Worm (Caenorhabditis elegans) whole organism, young adult: ENCODE results near the gene faah-2.
A peak's percentile ranks its signal among the peaks of the same experiment; 100 is the strongest.

Experiments used
- B0035.1 ChIP-seq: sonication (generic microtip); optimal IDR thresholded peaks from 2 replicates; lab custom pipeline; 2016; ENCODE audit warnings: missing genetic modification characterization, mild to moderate bottlenecking, missing compliant biosample characterization, missing genotype, missing genetic modification reagents
- F22D6.2 ChIP-seq: sonication (generic microtip); optimal IDR thresholded peaks from 2 replicates; lab custom pipeline; 2016; ENCODE audit warnings: mild to moderate bottlenecking, missing genetic modification characterization, missing compliant biosample characterization
- F52B5.7 ChIP-seq: sonication (generic microtip); optimal IDR thresholded peaks from 2 replicates; lab custom pipeline; 2016; ENCODE audit warnings: mild to moderate bottlenecking, missing genetic modification characterization, missing compliant biosample characterization
- K11D2.4 ChIP-seq: fragments of 200-800 bp; sonication (Bioruptor generic); IDR thresholded peaks from 2 replicates; pipeline ENCODE4 v1.3.6; 2022; ENCODE audit warnings: missing genetic modification reagents, missing genetic modification characterization, missing compliant biosample characterization
- K12H6.12 ChIP-seq: fragments of 200-800 bp; sonication (Bioruptor generic); optimal IDR thresholded peaks from 2 replicates; lab custom pipeline; 2018; ENCODE audit warnings: mild to moderate bottlenecking, missing genetic modification characterization, missing compliant biosample characterization
- akir-1 ChIP-seq: fragments of 200-800 bp; sonication (Bioruptor generic); optimal IDR thresholded peaks from 2 replicates; lab custom pipeline; 2018; ENCODE audit warnings: mild to moderate bottlenecking, missing genetic modification characterization, moderate library complexity, missing compliant biosample characterization
- ama-1 ChIP-seq, 3 experiments: fragments of 150-350 bp in 1 of 3; sonication (generic microtip) in 2 of 3; optimal IDR thresholded peaks; 2 replicates each; lab custom pipeline; 2014 to 2018; ENCODE audit warnings: missing biosample characterization in 2 of 3, missing genetic modification characterization in 2 of 3, missing genetic modification reagents in 2 of 3
- aptf-2 ChIP-seq: fragments of 200-800 bp; sonication (Bioruptor generic); conservative IDR thresholded peaks from 2 replicates; pipeline ENCODE4 v1.3.6; 2022; ENCODE audit warnings: missing genetic modification reagents, missing genetic modification characterization, missing compliant biosample characterization
- attf-3 ChIP-seq: fragments of 200-800 bp; sonication (Bioruptor generic); conservative IDR thresholded peaks from 2 replicates; pipeline ENCODE4 v1.3.6; 2022; ENCODE audit warnings: missing genetic modification reagents, missing genetic modification characterization, missing compliant biosample characterization
- cebp-1 ChIP-seq, 2 experiments: fragments of 200-800 bp in 1 of 2; sonication (Bioruptor generic) in 1 of 2; sonication (generic microtip) in 1 of 2; IDR thresholded peaks in 1 of 2; optimal IDR thresholded peaks in 1 of 2; 2 replicates each; pipeline versions ENCODE4 v1.3.6 to Lab custom; 2017 to 2022; ENCODE audit warnings: missing compliant biosample characterization in 2 of 2, missing genetic modification characterization in 2 of 2, mild to moderate bottlenecking in 1 of 2, missing genetic modification reagents in 1 of 2, moderate library complexity in 1 of 2
- ceh-27 ChIP-seq: fragments of 200-800 bp; sonication (Bioruptor generic); optimal IDR thresholded peaks from 2 replicates; lab custom pipeline; 2018; ENCODE audit warnings: mild to moderate bottlenecking, missing genetic modification characterization, moderate library complexity, missing compliant biosample characterization
- ceh-40 ChIP-seq: fragments of 200-800 bp; sonication (Bioruptor generic); IDR thresholded peaks from 2 replicates; pipeline ENCODE4 v1.3.6; 2022; ENCODE audit warnings: missing genetic modification characterization, missing compliant biosample characterization
- ceh-58 ChIP-seq: fragments of 200-800 bp; sonication (Bioruptor generic); IDR thresholded peaks from 2 replicates; pipeline ENCODE4 v1.3.6; 2022; ENCODE audit warnings: missing genetic modification characterization, missing compliant biosample characterization
- die-1 ChIP-seq: sonication (generic microtip); optimal IDR thresholded peaks from 2 replicates; lab custom pipeline; 2016; ENCODE audit warnings: missing genotype, mild to moderate bottlenecking, missing genetic modification characterization, missing compliant biosample characterization
- efl-1 ChIP-seq: fragments of 150-350 bp; optimal IDR thresholded peaks from 2 replicates; lab custom pipeline; 2014; ENCODE audit warnings: missing biosample characterization, missing genetic modification reagents, missing genetic modification characterization
- egrh-3 ChIP-seq: fragments of 200-800 bp; sonication (Bioruptor generic); IDR thresholded peaks from 2 replicates; pipeline ENCODE4 v1.3.6; 2022; ENCODE audit warnings: missing genetic modification reagents, missing genetic modification characterization, missing compliant biosample characterization
- ets-4 ChIP-seq: fragments of 200-800 bp; sonication (Bioruptor generic); optimal IDR thresholded peaks from 2 replicates; lab custom pipeline; 2018; ENCODE audit warnings: mild to moderate bottlenecking, missing genetic modification characterization, missing compliant biosample characterization
- gei-17 ChIP-seq: fragments of 200-800 bp; sonication (Bioruptor generic); optimal IDR thresholded peaks from 2 replicates; lab custom pipeline; 2018; ENCODE audit warnings: mild to moderate bottlenecking, missing genetic modification characterization, missing compliant biosample characterization
- him-1 ChIP-seq: sonication (generic microtip); optimal IDR thresholded peaks from 2 replicates; lab custom pipeline; 2016; ENCODE audit warnings: missing genotype, missing genetic modification reagents, missing genetic modification characterization, missing compliant biosample characterization
- hlh-12 ChIP-seq: sonication (generic microtip); optimal IDR thresholded peaks from 2 replicates; lab custom pipeline; 2016; ENCODE audit warnings: missing genetic modification characterization, missing compliant biosample characterization
- hmg-1.2 ChIP-seq: fragments of 200-800 bp; sonication (Bioruptor generic); IDR thresholded peaks from 2 replicates; pipeline ENCODE4 v1.3.6; 2022; ENCODE audit warnings: missing genetic modification reagents, missing genetic modification characterization, missing compliant biosample characterization
- hmg-20 ChIP-seq: fragments of 200-800 bp; sonication (Bioruptor generic); IDR thresholded peaks from 2 replicates; pipeline ENCODE4 v1.3.6; 2022; ENCODE audit warnings: missing genetic modification reagents, missing genetic modification characterization, missing compliant biosample characterization
- lin-54 ChIP-seq: fragments of 200-800 bp; sonication (Bioruptor generic); optimal IDR thresholded peaks from 2 replicates; lab custom pipeline; 2018; ENCODE audit warnings: mild to moderate bottlenecking, missing genetic modification characterization, missing compliant biosample characterization
- lsl-1 ChIP-seq: fragments of 200-800 bp; sonication (Bioruptor generic); optimal IDR thresholded peaks from 2 replicates; lab custom pipeline; 2018; ENCODE audit warnings: mild to moderate bottlenecking, missing genetic modification characterization, moderate library complexity, missing compliant biosample characterization
- madf-3 ChIP-seq: fragments of 200-800 bp; sonication (Bioruptor generic); IDR thresholded peaks from 2 replicates; pipeline ENCODE4 v1.3.6; 2022; ENCODE audit warnings: missing genetic modification reagents, missing genetic modification characterization, missing compliant biosample characterization
- mcd-1 ChIP-seq: fragments of 200-800 bp; sonication (Bioruptor generic); IDR thresholded peaks from 2 replicates; pipeline ENCODE4 v1.3.6; 2022; ENCODE audit warnings: missing genetic modification reagents, missing genetic modification characterization, missing compliant biosample characterization
- mes-4 ChIP-seq: sonication (generic microtip); optimal IDR thresholded peaks from 2 replicates; lab custom pipeline; 2016; ENCODE audit warnings: missing genotype, missing genetic modification characterization, missing compliant biosample characterization
- nfya-2 ChIP-seq: fragments of 200-800 bp; sonication (Bioruptor generic); IDR thresholded peaks from 2 replicates; pipeline ENCODE4 v1.3.6; 2022; ENCODE audit warnings: missing genetic modification reagents, missing genetic modification characterization, missing compliant biosample characterization
- nfyb-1 ChIP-seq: fragments of 200-800 bp; sonication (Bioruptor generic); IDR thresholded peaks from 2 replicates; pipeline ENCODE4 v1.3.6; 2022; ENCODE audit warnings: missing genetic modification reagents, missing genetic modification characterization, missing compliant biosample characterization
- nhr-80 ChIP-seq: sonication (generic microtip); optimal IDR thresholded peaks from 2 replicates; lab custom pipeline; 2016; ENCODE audit warnings: missing genetic modification characterization, missing compliant biosample characterization
- rcor-1 ChIP-seq: fragments of 200-800 bp; sonication (Bioruptor generic); IDR thresholded peaks from 2 replicates; pipeline ENCODE4 v1.3.6; 2022; ENCODE audit warnings: missing genetic modification reagents, missing genetic modification characterization, missing compliant biosample characterization
- sdz-38 ChIP-seq: sonication (generic microtip); optimal IDR thresholded peaks from 2 replicates; lab custom pipeline; 2016; ENCODE audit warnings: missing genotype, missing genetic modification characterization, missing compliant biosample characterization
- zfh-2 ChIP-seq: fragments of 200-800 bp; sonication (Bioruptor generic); conservative IDR thresholded peaks from 2 replicates; pipeline ENCODE4 v1.3.6; 2022; ENCODE audit warnings: missing genetic modification reagents, missing genetic modification characterization, missing compliant biosample characterization

The faah-2 gene

DNA sequence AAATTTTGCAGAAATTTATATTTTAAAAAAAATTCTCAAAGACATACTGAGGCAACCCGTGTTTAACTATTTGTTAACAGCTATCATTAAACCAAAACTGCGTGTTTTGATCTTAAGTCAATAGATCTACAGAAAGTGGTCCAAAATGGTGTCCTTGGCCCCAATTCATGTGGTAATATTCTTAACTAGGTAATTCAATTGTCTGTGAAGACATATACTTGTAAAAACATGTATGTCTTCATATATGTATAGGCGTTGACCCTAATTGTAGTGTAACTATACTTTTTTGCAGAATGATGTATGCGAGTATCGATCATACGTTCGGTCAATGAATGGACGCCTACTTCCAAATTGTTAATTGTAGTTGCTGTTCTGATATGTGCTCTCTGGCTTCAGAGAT, 17.4 kb downstream of the faah-2 start, which contains the start of gene C07G1.15:
C07G1.15 (plus strand) TSS at position 301 of the 400 bp plus-strand sequence.
- TF ChIP-seq hlh-12 (no peak), lsl-1 (GFP tag; lab: Kevin White, UChicago) (no peak), ceh-58 (GFP tag; lab: Robert Waterston, UW) (no peak), nfya-2 (GFP tag; lab: Robert Waterston, UW) (no peak), ets-4 (GFP tag; lab: Kevin White, UChicago) (no peak), cebp-1 (GFP tag; IDR thresholded peaks at IDR 0.05; lab: Robert Waterston, UW) (no peak), cebp-1 (tag; optimal IDR thresholded peaks at IDR 0.05; lab: Kevin White, UChicago) (no peak), die-1 (tag; lab: Kevin White, UChicago) (no peak)

ce11 chrIV:8170264-8170663, 18.0 kb downstream of the faah-2 start:
- peak; percentile 70; the same call in 1 of the 2 replicates for TF ChIP-seq hmg-1.2 (GFP tag; lab: Robert Waterston, UW)
- TF ChIP-seq hlh-12, result no peak
- no peak for TF ChIP-seq attf-3 (GFP tag; lab: Robert Waterston, UW)
- TF ChIP-seq F52B5.7 (tag; lab: Kevin White, UChicago), result no peak
- TF ChIP-seq ceh-40, result no peak

DNA sequence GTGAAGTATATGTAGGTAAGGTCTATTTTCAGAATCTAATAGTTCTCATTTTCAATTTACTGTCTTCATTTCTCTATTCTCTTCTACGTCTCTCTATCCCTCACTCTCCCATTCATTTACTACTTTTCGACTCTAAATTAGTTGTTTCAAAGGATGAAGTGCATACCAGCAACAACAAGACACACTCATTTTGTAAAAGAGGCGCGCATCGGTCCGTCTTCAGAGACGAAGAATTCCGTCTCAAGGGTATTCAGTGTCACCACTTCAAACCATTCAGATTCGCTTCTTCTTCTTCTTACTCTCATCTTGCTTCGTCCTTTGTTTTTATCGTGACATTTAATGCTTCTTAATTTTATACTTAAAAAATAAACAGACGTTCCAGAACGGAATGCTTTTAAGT, 19.1 kb downstream of the faah-2 start:
- TF ChIP-seq ceh-27 (GFP tag; lab: Kevin White, UChicago), result peak; percentile 66
- no peak for TF ChIP-seq lin-54 (GFP tag; lab: Kevin White, UChicago)
- TF ChIP-seq aptf-2 (GFP tag; lab: Robert Waterston, UW), result no peak
- no peak for TF ChIP-seq K12H6.12 (tag; lab: Kevin White, UChicago)
- no peak for TF ChIP-seq nfyb-1 (GFP tag; lab: Robert Waterston, UW)
- no peak for TF ChIP-seq F22D6.2 (tag; lab: Kevin White, UChicago)

ce11 chrIV:8173610-8174009, 21.4 kb downstream of the faah-2 start:
- TF ChIP-seq egrh-3 (no peak), K12H6.12 (tag; lab: Kevin White, UChicago) (no peak), him-1 (tag; lab: Kevin White, UChicago) (no peak), ama-1 (optimal IDR thresholded peaks at IDR 0.05; lab: Kevin White, UChicago) (no peak), ama-1 (GFP tag; optimal IDR thresholded peaks at IDR 0.05; lab: Kevin White, UChicago) (no peak), zfh-2 (GFP tag; lab: Robert Waterston, UW) (no peak), B0035.1 (tag; lab: Kevin White, UChicago) (no peak), efl-1 (no peak), mes-4 (tag; lab: Kevin White, UChicago) (no peak), mcd-1 (no peak), gei-17 (GFP tag; lab: Kevin White, UChicago) (no peak), K11D2.4 (GFP tag; lab: Robert Waterston, UW) (no peak), madf-3 (GFP tag; lab: Robert Waterston, UW) (no peak), hmg-20 (no peak)

ce11 chrIV:8174792-8175191, 22.5 kb downstream of the faah-2 start:
- TF ChIP-seq rcor-1 (GFP tag; lab: Robert Waterston, UW), result no peak
- peak; percentile 91 for TF ChIP-seq nhr-80
- TF ChIP-seq sdz-38, result no peak
- no peak for TF ChIP-seq akir-1 (GFP tag; lab: Kevin White, UChicago)
- peak; percentile 23 for TF ChIP-seq ets-4 (GFP tag; lab: Kevin White, UChicago)
